Fruit fly (Drosophila melanogaster): ENCODE measurements around the gene KrT95D.

The KrT95D gene

dm6 chr3R:24037538-24038265 is 6.1 kb upstream of the KrT95D start, which contains the start of gene spas (continued):
- TF ChIP-seq eve (GFP tag; optimal IDR thresholded peaks at IDR 0.05) = no peak
- peak; percentile 45 for TF ChIP-seq CG4854 (GFP tag; optimal IDR thresholded peaks at IDR 0.05)
- no peak for TF ChIP-seq Vsx1 (GFP tag; optimal IDR thresholded peaks at IDR 0.05)
- no peak for TF ChIP-seq GATAe (GFP tag; conservative IDR thresholded peaks at IDR 0.05)
- peak; percentile 62 for TF ChIP-seq CG12659 (GFP tag; optimal IDR thresholded peaks at IDR 0.05)
- no peak for TF ChIP-seq CG15011 (GFP tag; optimal IDR thresholded peaks at IDR 0.05)
- peak; percentile 90 for TF ChIP-seq CG42726 (GFP tag; IDR thresholded peaks at IDR 0.05; ENCODE audit: partially characterized antibody)
- TF ChIP-seq CG2202 (tag; optimal IDR thresholded peaks at IDR 0.05) = peak; percentile 3
- TF ChIP-seq ATbp (GFP tag; optimal IDR thresholded peaks at IDR 0.05) = no peak
- TF ChIP-seq Lhr (GFP tag; optimal IDR thresholded peaks at IDR 0.05) = no peak
- peak; percentile 67 for TF ChIP-seq CG15696 (tag; optimal IDR thresholded peaks at IDR 0.05)
- TF ChIP-seq tx (GFP tag; optimal IDR thresholded peaks at IDR 0.05) = peak; percentile 83
- TF ChIP-seq Rx (GFP tag; IDR thresholded peaks at IDR 0.05) = 0 out of 2 replicates have a peak, but pooled peaks have one; percentile 32
- peak; percentile 82 for TF ChIP-seq zfh2 (GFP tag; optimal IDR thresholded peaks at IDR 0.05)
- no peak for TF ChIP-seq Asciz (GFP tag; optimal IDR thresholded peaks at IDR 0.05)
- TF ChIP-seq Max (GFP tag; optimal IDR thresholded peaks at IDR 0.05) = peak; percentile 24
- TF ChIP-seq btn (GFP tag; optimal IDR thresholded peaks at IDR 0.05) = peak; percentile 32
- TF ChIP-seq CG6765 (GFP tag; optimal IDR thresholded peaks at IDR 0.05) = no peak
- TF ChIP-seq Oaz (GFP tag; IDR thresholded peaks at IDR 0.05) = peak; percentile 37
- peak; percentile 59 for TF ChIP-seq Atf-2 (GFP tag; optimal IDR thresholded peaks at IDR 0.05)
- TF ChIP-seq exex (tag; optimal IDR thresholded peaks at IDR 0.05) = peak; percentile 0
- TF ChIP-seq nerfin-1 (tag; optimal IDR thresholded peaks at IDR 0.05) = peak; percentile 53
- peak; percentile 87 for TF ChIP-seq MBD-R2 (GFP tag; IDR thresholded peaks at IDR 0.05)
- TF ChIP-seq rib (GFP tag; IDR thresholded peaks at IDR 0.05) = peak; percentile 79
- TF ChIP-seq ftz-f1 (GFP tag; optimal IDR thresholded peaks at IDR 0.05) = peak; percentile 98
- no peak for TF ChIP-seq CG15269 (tag; optimal IDR thresholded peaks at IDR 0.05)
- peak; percentile 16 for TF ChIP-seq crc (GFP tag; optimal IDR thresholded peaks at IDR 0.05)
- peak; percentile 59 for TF ChIP-seq unpg (GFP tag; optimal IDR thresholded peaks at IDR 0.05)
- peak; percentile 86 for TF ChIP-seq ato (GFP tag; IDR thresholded peaks at IDR 0.05; ENCODE audit: partially characterized antibody)
- TF ChIP-seq zfh1 (GFP tag; IDR thresholded peaks at IDR 0.05) = peak; percentile 87
- TF ChIP-seq Gug (GFP tag; IDR thresholded peaks at IDR 0.05) = peak; percentile 88
- peak; percentile 54 for TF ChIP-seq CG1602 (GFP tag; optimal IDR thresholded peaks at IDR 0.05)
- peak; percentile 46 for TF ChIP-seq Fer3 (tag; optimal IDR thresholded peaks at IDR 0.05)
- TF ChIP-seq sim (GFP tag; IDR thresholded peaks at IDR 0.05) = peak; percentile 66
- TF ChIP-seq slbo (GFP tag; IDR thresholded peaks at IDR 0.05) = peak; percentile 89
- peak; percentile 49 for TF ChIP-seq CG7556 (GFP tag; optimal IDR thresholded peaks at IDR 0.05)
- TF ChIP-seq D (optimal IDR thresholded peaks at IDR 0.05) = no peak
- peak; percentile 35 for TF ChIP-seq D (GFP tag; optimal IDR thresholded peaks at IDR 0.05)
- peak; percentile 97 for TF ChIP-seq Scr (GFP tag; IDR thresholded peaks at IDR 0.05; ENCODE audit: partially characterized antibody)
- no peak for TF ChIP-seq usp (GFP tag; optimal IDR thresholded peaks at IDR 0.05)
- no peak for TF ChIP-seq CG43689 (GFP tag; IDR thresholded peaks at IDR 0.05)
- no peak for TF ChIP-seq ab (GFP tag; optimal IDR thresholded peaks at IDR 0.05)
- TF ChIP-seq CG18619 (GFP tag; optimal IDR thresholded peaks at IDR 0.05) = peak; percentile 61
- TF ChIP-seq hth (optimal IDR thresholded peaks at IDR 0.05) = no peak
- TF ChIP-seq aop (GFP tag; IDR thresholded peaks at IDR 0.05) = no peak
- peak; percentile 90 for TF ChIP-seq CG13287 (GFP tag; IDR thresholded peaks at IDR 0.05; ENCODE audit: partially characterized antibody)
- TF ChIP-seq eyg (GFP tag; optimal IDR thresholded peaks at IDR 0.05) = peak; percentile 20
- peak; percentile 15 for TF ChIP-seq CG10462 (GFP tag; optimal IDR thresholded peaks at IDR 0.05)
- peak; percentile 22 for TF ChIP-seq CG1792 (GFP tag; optimal IDR thresholded peaks at IDR 0.05)
- TF ChIP-seq YL-1 (GFP tag; optimal IDR thresholded peaks at IDR 0.05) = peak; percentile 65

Measured in whole organism, embryonic.